Worm (Caenorhabditis elegans): ENCODE data around the gene D1054.5.

The D1054.5 gene

ce11 chrV:10760839-10761238 lies 15.5 kb downstream of the D1054.5 start:
- TF ChIP-seq nhr-76 (tag; optimal IDR thresholded peaks at IDR 0.05): no peak
- TF ChIP-seq mab-5 (tag; optimal IDR thresholded peaks at IDR 0.05): no peak
- TF ChIP-seq ham-2 (GFP tag; optimal IDR thresholded peaks at IDR 0.05): no peak
- no peak for TF ChIP-seq zip-8 (tag; optimal IDR thresholded peaks at IDR 0.05)
- TF ChIP-seq M03D4.4 (tag; optimal IDR thresholded peaks at IDR 0.05): no peak
- no peak for TF ChIP-seq lin-32 (GFP tag; optimal IDR thresholded peaks at IDR 0.05)
- no peak for TF ChIP-seq sptf-1 (tag; optimal IDR thresholded peaks at IDR 0.05)
- TF ChIP-seq ceh-39 (tag; optimal IDR thresholded peaks at IDR 0.05): no peak
- no peak for TF ChIP-seq mls-2 (tag; optimal IDR thresholded peaks at IDR 0.05)
- TF ChIP-seq tbx-8 (GFP tag; optimal IDR thresholded peaks at IDR 0.05): no peak
- no peak for TF ChIP-seq lsy-2 (tag; optimal IDR thresholded peaks at IDR 0.05)
- no peak for TF ChIP-seq nhr-237 (tag; optimal IDR thresholded peaks at IDR 0.05)
- no peak for TF ChIP-seq cnd-1 (tag; optimal IDR thresholded peaks at IDR 0.05)
- TF ChIP-seq elt-1 (tag; optimal IDR thresholded peaks at IDR 0.05; ENCODE audit: borderline replicate concordance, insufficient read depth): no peak
- TF ChIP-seq nhr-28 (tag; optimal IDR thresholded peaks at IDR 0.05): no peak
- TF ChIP-seq nhr-2 (tag; optimal IDR thresholded peaks at IDR 0.05): no peak
- TF ChIP-seq unc-39 (tag; optimal IDR thresholded peaks at IDR 0.05): no peak
- TF ChIP-seq flh-1 (GFP tag; optimal IDR thresholded peaks at IDR 0.05): no peak
- no peak for TF ChIP-seq unc-62 (GFP tag; optimal IDR thresholded peaks at IDR 0.05)
- no peak for TF ChIP-seq elt-3 (tag; optimal IDR thresholded peaks at IDR 0.05)

ce11 chrV:10758658-10759057 lies 17.7 kb downstream of the D1054.5 start, which contains the start of gene F28H7.8:
Gene F28H7.8 (plus strand): TSS chrV:10758958.
- TF ChIP-seq snpc-4 (tag; optimal IDR thresholded peaks at IDR 0.05): no peak
- TF ChIP-seq ceh-83 (GFP tag; optimal IDR thresholded peaks at IDR 0.05): no peak
- TF ChIP-seq bed-3 (GFP tag; optimal IDR thresholded peaks at IDR 0.05): no peak
- no peak for TF ChIP-seq flh-1 (GFP tag; optimal IDR thresholded peaks at IDR 0.05)
- TF ChIP-seq unc-62 (GFP tag; optimal IDR thresholded peaks at IDR 0.05): no peak
- no peak for TF ChIP-seq nhr-237 (tag; optimal IDR thresholded peaks at IDR 0.05)
- TF ChIP-seq nhr-2 (tag; optimal IDR thresholded peaks at IDR 0.05): no peak
- TF ChIP-seq M03D4.4 (tag; optimal IDR thresholded peaks at IDR 0.05): no peak
- no peak for TF ChIP-seq cnd-1 (tag; optimal IDR thresholded peaks at IDR 0.05)
- no peak for TF ChIP-seq lin-13 (tag; optimal IDR thresholded peaks at IDR 0.05)
- no peak for TF ChIP-seq pha-4 (tag; optimal IDR thresholded peaks at IDR 0.05)
- TF ChIP-seq mep-1 (tag; optimal IDR thresholded peaks at IDR 0.05): no peak
- no peak for TF ChIP-seq ceh-39 (tag; optimal IDR thresholded peaks at IDR 0.05)
- TF ChIP-seq lin-32 (GFP tag; optimal IDR thresholded peaks at IDR 0.05): no peak
- TF ChIP-seq elt-1 (tag; optimal IDR thresholded peaks at IDR 0.05; ENCODE audit: borderline replicate concordance, insufficient read depth): no peak

- TF ChIP-seq blmp-1 (tag; optimal IDR thresholded peaks at IDR 0.05) (no peak), tbx-8 (GFP tag; optimal IDR thresholded peaks at IDR 0.05) (no peak), ceh-83 (GFP tag; optimal IDR thresholded peaks at IDR 0.05) (no peak), zip-8 (tag; optimal IDR thresholded peaks at IDR 0.05) (no peak), unc-62 (GFP tag; optimal IDR thresholded peaks at IDR 0.05) (no peak), lin-32 (GFP tag; optimal IDR thresholded peaks at IDR 0.05) (no peak)
Observed at ce11 chrV:10757128-10757527, 19.2 kb downstream of the D1054.5 start.

- TF ChIP-seq unc-120 (tag; optimal IDR thresholded peaks at IDR 0.05; ENCODE audit: poor library complexity, severe bottlenecking): no peak
- TF ChIP-seq flh-1 (GFP tag; optimal IDR thresholded peaks at IDR 0.05): no peak
- TF ChIP-seq mls-2 (tag; optimal IDR thresholded peaks at IDR 0.05): no peak
- no peak for TF ChIP-seq hlh-1 (tag; optimal IDR thresholded peaks at IDR 0.05)
- no peak for TF ChIP-seq ztf-11 (tag; optimal IDR thresholded peaks at IDR 0.05)
- no peak for TF ChIP-seq zip-8 (tag; optimal IDR thresholded peaks at IDR 0.05)
- no peak for TF ChIP-seq nhr-237 (tag; optimal IDR thresholded peaks at IDR 0.05)
- no peak for TF ChIP-seq lin-32 (GFP tag; optimal IDR thresholded peaks at IDR 0.05)
- TF ChIP-seq M03D4.4 (tag; optimal IDR thresholded peaks at IDR 0.05): no peak
- TF ChIP-seq nhr-76 (tag; optimal IDR thresholded peaks at IDR 0.05): no peak
- TF ChIP-seq snpc-4 (tag; optimal IDR thresholded peaks at IDR 0.05): no peak
- no peak for TF ChIP-seq ces-1 (GFP tag; optimal IDR thresholded peaks at IDR 0.05)
- no peak for TF ChIP-seq cnd-1 (tag; optimal IDR thresholded peaks at IDR 0.05)
- no peak for TF ChIP-seq mab-5 (tag; optimal IDR thresholded peaks at IDR 0.05)
- TF ChIP-seq nhr-2 (tag; optimal IDR thresholded peaks at IDR 0.05): no peak
Observed at ce11 chrV:10756698-10757097, 19.7 kb downstream of the D1054.5 start, which contains the start of gene irld-6. Gene irld-6 (minus strand): TSS chrV:10756798.

ce11 chrV:10754050-10754449 lies 22.3 kb downstream of the D1054.5 start, which contains the start of gene F28H7.7:
Gene F28H7.7 (minus strand): TSS chrV:10754150.
- TF ChIP-seq nhr-237 (tag; optimal IDR thresholded peaks at IDR 0.05): no peak
- no peak for TF ChIP-seq ceh-39 (tag; optimal IDR thresholded peaks at IDR 0.05)
- TF ChIP-seq ces-1 (GFP tag; optimal IDR thresholded peaks at IDR 0.05): no peak
- TF ChIP-seq blmp-1 (tag; optimal IDR thresholded peaks at IDR 0.05): no peak
- no peak for TF ChIP-seq snpc-4 (tag; optimal IDR thresholded peaks at IDR 0.05)
- no peak for TF ChIP-seq ceh-43 (GFP tag; optimal IDR thresholded peaks at IDR 0.05)
- TF ChIP-seq ztf-11 (tag; optimal IDR thresholded peaks at IDR 0.05): no peak
- no peak for TF ChIP-seq nhr-28 (tag; optimal IDR thresholded peaks at IDR 0.05)
- TF ChIP-seq elt-1 (tag; optimal IDR thresholded peaks at IDR 0.05; ENCODE audit: borderline replicate concordance, insufficient read depth): no peak
- TF ChIP-seq bed-3 (GFP tag; optimal IDR thresholded peaks at IDR 0.05): no peak
- no peak for TF ChIP-seq mep-1 (tag; optimal IDR thresholded peaks at IDR 0.05)
- no peak for TF ChIP-seq drap-1 (GFP tag; optimal IDR thresholded peaks at IDR 0.05)
- TF ChIP-seq lin-32 (GFP tag; optimal IDR thresholded peaks at IDR 0.05): no peak
- no peak for TF ChIP-seq zip-8 (tag; optimal IDR thresholded peaks at IDR 0.05)
- no peak for TF ChIP-seq tbx-8 (GFP tag; optimal IDR thresholded peaks at IDR 0.05)
- no peak for TF ChIP-seq hlh-1 (tag; optimal IDR thresholded peaks at IDR 0.05)
- no peak for TF ChIP-seq mls-2 (tag; optimal IDR thresholded peaks at IDR 0.05)
- TF ChIP-seq M03D4.4 (tag; optimal IDR thresholded peaks at IDR 0.05): no peak
- TF ChIP-seq sptf-1 (tag; optimal IDR thresholded peaks at IDR 0.05): no peak
- no peak for TF ChIP-seq pha-4 (tag; optimal IDR thresholded peaks at IDR 0.05)
